Fruit fly (Drosophila melanogaster): ENCODE measurements around the gene Gyc88E.

dm6 chr3R:15231635-15232138 is 81.5 kb downstream of the Gyc88E start:
- TF ChIP-seq Snoo (tag; optimal IDR thresholded peaks at IDR 0.05) = no peak
- no peak for TF ChIP-seq CG32121 (GFP tag; IDR thresholded peaks at IDR 0.05)
- no peak for TF ChIP-seq CG34367 (tag; optimal IDR thresholded peaks at IDR 0.05)
- no peak for TF ChIP-seq CG14655 (GFP tag; optimal IDR thresholded peaks at IDR 0.05)
- TF ChIP-seq Ets98B (GFP tag; IDR thresholded peaks at IDR 0.05) = no peak
- TF ChIP-seq CG8159 (tag; optimal IDR thresholded peaks at IDR 0.05) = no peak
- no peak for TF ChIP-seq CG9948 (tag; optimal IDR thresholded peaks at IDR 0.05)
- TF ChIP-seq EcR (GFP tag; optimal IDR thresholded peaks at IDR 0.05) = no peak
- no peak for TF ChIP-seq CG15710 (tag; optimal IDR thresholded peaks at IDR 0.05)
- TF ChIP-seq D1 (tag; optimal IDR thresholded peaks at IDR 0.05) = no peak
- TF ChIP-seq CG13204 (GFP tag; optimal IDR thresholded peaks at IDR 0.05) = no peak
